Worm (Caenorhabditis elegans): ENCODE data around the gene ZK662.6.

DNA sequence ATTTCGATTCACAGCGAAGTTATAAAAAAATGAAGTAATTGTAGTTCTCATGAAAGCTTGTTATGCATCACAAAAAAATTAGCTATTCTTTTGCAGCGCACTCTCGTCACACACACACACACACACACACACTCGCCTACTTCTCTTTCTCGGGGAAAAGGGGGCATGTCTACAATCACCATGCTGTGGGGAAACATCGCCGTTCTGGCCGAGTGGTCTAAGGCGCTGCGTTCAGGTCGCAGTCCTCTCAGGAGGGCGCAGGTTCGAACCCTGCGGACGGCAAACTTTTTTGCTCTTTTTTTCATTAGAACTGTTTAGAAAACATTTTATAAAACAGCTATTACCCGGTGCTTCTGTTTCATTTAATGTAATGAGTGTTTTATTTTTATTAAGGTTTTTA is 23.4 kb downstream of the ZK662.6 start:
- TF ChIP-seq flt-1 (GFP tag; IDR thresholded peaks at IDR 0.05) (peak; percentile 96), tab-1 (GFP tag; IDR thresholded peaks at IDR 0.05) (peak; percentile 96), ztf-23 (GFP tag; IDR thresholded peaks at IDR 0.05) (peak; percentile 95), ztf-29 (GFP tag; IDR thresholded peaks at IDR 0.05) (peak; percentile 88), med-1 (GFP tag; optimal IDR thresholded peaks at IDR 0.05; ENCODE audit: insufficient read depth) (peak; percentile 68), klf-2 (GFP tag; conservative IDR thresholded peaks at IDR 0.05) (peak; percentile 92), T22C8.4 (GFP tag; IDR thresholded peaks at IDR 0.05) (peak; percentile 91), cog-1 (tag; optimal IDR thresholded peaks at IDR 0.05) (peak; percentile 84), ref-1 (GFP tag; conservative IDR thresholded peaks at IDR 0.05) (peak; percentile 88)
